Worm (Caenorhabditis elegans) whole organism, L2 larva: ENCODE data around the gene fbxb-108.

Source experiments
- C34F6.9 ChIP-seq: fragments of 150-350 bp; optimal IDR thresholded peaks from 2 replicates; lab custom pipeline; 2014; ENCODE audit warnings: missing biosample characterization, missing genetic modification characterization
- R02D3.7 ChIP-seq: fragments of 150-350 bp; optimal IDR thresholded peaks from 2 replicates; lab custom pipeline; 2014; ENCODE audit warnings: missing biosample characterization, missing genetic modification characterization
- ZK546.5 ChIP-seq: sonication (generic microtip); optimal IDR thresholded peaks from 2 replicates; lab custom pipeline; 2017; ENCODE audit warnings: missing biosample characterization, missing genetic modification characterization
- alr-1 ChIP-seq: fragments of 150-350 bp; optimal IDR thresholded peaks from 2 replicates; lab custom pipeline; 2014; ENCODE audit warnings: missing biosample characterization, missing genetic modification characterization
- aly-2 ChIP-seq: fragments of 150-350 bp; optimal IDR thresholded peaks from 2 replicates; lab custom pipeline; 2014; ENCODE audit warnings: missing biosample characterization, missing genetic modification characterization
- ceh-16 ChIP-seq: fragments of 150-350 bp; optimal IDR thresholded peaks from 2 replicates; lab custom pipeline; 2014; ENCODE audit warnings: missing biosample characterization, missing genetic modification characterization
- dmd-4 ChIP-seq: sonication (generic microtip); optimal IDR thresholded peaks from 2 replicates; lab custom pipeline; 2017; ENCODE audit warnings: missing biosample characterization, missing genetic modification characterization
- elt-1 ChIP-seq: fragments of 150-350 bp; optimal IDR thresholded peaks from 2 replicates; lab custom pipeline; 2014; ENCODE audit warnings: missing biosample characterization, missing genetic modification characterization
- elt-3 ChIP-seq: sonication (generic microtip); optimal IDR thresholded peaks from 2 replicates; lab custom pipeline; 2017; ENCODE audit warnings: missing biosample characterization, missing genetic modification characterization
- gmeb-1 ChIP-seq: fragments of 150-350 bp; optimal IDR thresholded peaks from 2 replicates; lab custom pipeline; 2014; ENCODE audit warnings: missing biosample characterization, missing genetic modification characterization
- lin-11 ChIP-seq: fragments of 150-350 bp; sonication (generic microtip); optimal IDR thresholded peaks from 2 replicates; lab custom pipeline; 2014; ENCODE audit warnings: missing biosample characterization, missing genetic modification characterization, inconsistent platforms, mixed read lengths
- lin-13 ChIP-seq: fragments of 150-350 bp; optimal IDR thresholded peaks from 2 replicates; lab custom pipeline; 2014; ENCODE audit warnings: missing biosample characterization, missing genetic modification reagents, missing genetic modification characterization
- mab-5 ChIP-seq: fragments of 150-350 bp; optimal IDR thresholded peaks from 2 replicates; lab custom pipeline; 2014; ENCODE audit warnings: missing biosample characterization, missing genetic modification characterization
- mbf-1 ChIP-seq: sonication (generic microtip); optimal IDR thresholded peaks from 2 replicates; lab custom pipeline; 2017; ENCODE audit warnings: missing biosample characterization, missing genetic modification characterization
- mdl-1 ChIP-seq, 2 experiments: fragments of 150-350 bp in 1 of 2; sonication (generic microtip) in 1 of 2; optimal IDR thresholded peaks; 2 replicates each; lab custom pipeline; 2017; ENCODE audit warnings: missing biosample characterization in 2 of 2, missing genetic modification characterization in 2 of 2
- nhr-10 ChIP-seq: sonication (generic microtip); optimal IDR thresholded peaks from 2 replicates; lab custom pipeline; 2017; ENCODE audit warnings: missing biosample characterization, missing genetic modification characterization
- nhr-11 ChIP-seq: fragments of 150-350 bp; optimal IDR thresholded peaks from 2 replicates; lab custom pipeline; 2014; ENCODE audit warnings: missing biosample characterization, missing genetic modification characterization
- nhr-12 ChIP-seq: fragments of 150-350 bp; optimal IDR thresholded peaks from 2 replicates; lab custom pipeline; 2014; ENCODE audit warnings: missing biosample characterization, missing genetic modification characterization
- nhr-129 ChIP-seq: fragments of 150-350 bp; optimal IDR thresholded peaks from 2 replicates; lab custom pipeline; 2014; ENCODE audit warnings: missing biosample characterization, missing genetic modification characterization
- nhr-21 ChIP-seq: fragments of 150-350 bp; optimal IDR thresholded peaks from 2 replicates; lab custom pipeline; 2014; ENCODE audit warnings: missing biosample characterization, missing genetic modification characterization
- nhr-237 ChIP-seq: fragments of 150-350 bp; optimal IDR thresholded peaks from 2 replicates; lab custom pipeline; 2014; ENCODE audit warnings: missing biosample characterization, missing genetic modification characterization
- nhr-77 ChIP-seq: fragments of 150-350 bp; optimal IDR thresholded peaks from 2 replicates; lab custom pipeline; 2014; ENCODE audit warnings: missing biosample characterization, missing genetic modification characterization
- peb-1 ChIP-seq: fragments of 150-350 bp; optimal IDR thresholded peaks from 2 replicates; lab custom pipeline; 2014; ENCODE audit warnings: missing biosample characterization, missing genetic modification characterization
- sem-4 ChIP-seq: fragments of 150-350 bp; optimal IDR thresholded peaks from 2 replicates; lab custom pipeline; 2014; ENCODE audit warnings: missing biosample characterization, missing genetic modification reagents, missing genetic modification characterization
- skn-1 ChIP-seq: sonication (generic microtip); optimal IDR thresholded peaks from 2 replicates; lab custom pipeline; 2017; ENCODE audit warnings: missing biosample characterization, missing genetic modification characterization
- sma-3 ChIP-seq: sonication (generic microtip); optimal IDR thresholded peaks from 2 replicates; lab custom pipeline; 2016; ENCODE audit warnings: missing genetic modification reagents, missing genetic modification characterization, missing compliant biosample characterization
- sma-9 ChIP-seq, 2 experiments: fragments of 150-350 bp in 1 of 2; sonication (generic microtip) in 1 of 2; optimal IDR thresholded peaks; 2 replicates each; lab custom pipeline; 2014 to 2016; ENCODE audit warnings: missing genetic modification characterization in 2 of 2, mild to moderate bottlenecking in 1 of 2, missing biosample characterization in 1 of 2, missing compliant biosample characterization in 1 of 2, missing genetic modification reagents in 1 of 2, moderate library complexity in 1 of 2
- unc-39 ChIP-seq: fragments of 150-350 bp; optimal IDR thresholded peaks from 2 replicates; lab custom pipeline; 2014; ENCODE audit warnings: missing biosample characterization, missing genetic modification characterization
- zag-1 ChIP-seq: fragments of 150-350 bp; optimal IDR thresholded peaks from 2 replicates; lab custom pipeline; 2014; ENCODE audit warnings: missing biosample characterization, missing genetic modification characterization
- ztf-11 ChIP-seq: sonication (generic microtip); optimal IDR thresholded peaks from 2 replicates; lab custom pipeline; 2017; ENCODE audit warnings: missing biosample characterization, missing genetic modification characterization
- ztf-4 ChIP-seq: fragments of 150-350 bp; optimal IDR thresholded peaks from 2 replicates; lab custom pipeline; 2014; ENCODE audit warnings: missing biosample characterization, missing genetic modification characterization

Gene fbxb-108

DNA sequence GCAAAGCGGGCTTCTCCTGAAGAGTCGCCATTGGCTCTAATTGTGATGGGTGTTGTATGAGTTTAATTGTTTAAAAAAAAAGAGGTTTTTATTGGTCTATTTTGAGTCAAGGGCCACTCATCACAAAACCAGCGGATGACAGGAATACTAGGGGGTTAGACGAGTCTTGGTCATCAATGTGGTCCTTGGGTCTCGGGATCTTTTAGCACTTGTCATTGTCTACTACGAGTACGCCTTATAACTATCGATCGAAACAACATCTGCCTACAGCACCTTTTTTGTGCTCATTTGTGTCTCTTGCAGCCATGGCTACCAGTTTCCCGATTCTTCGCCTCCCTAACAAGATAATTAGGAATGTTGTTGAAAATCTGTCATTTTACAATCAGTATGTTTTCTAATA is at the start of gene fbxb-108:
Gene fbxb-108, plus strand, starts transcription at position 301 of the 400 bp plus-strand sequence.
- no peak for TF ChIP-seq unc-39 (tag; lab: Kevin White, UChicago)
- TF ChIP-seq nhr-10 (tag; lab: Kevin White, UChicago), result no peak
- no peak for TF ChIP-seq dmd-4
- TF ChIP-seq aly-2 (tag; lab: Kevin White, UChicago), result no peak
- no peak for TF ChIP-seq alr-1 (tag; lab: Kevin White, UChicago)
- TF ChIP-seq peb-1, result no peak
- no peak for TF ChIP-seq nhr-21 (tag; lab: Kevin White, UChicago)
- TF ChIP-seq skn-1 (tag; lab: Kevin White, UChicago), result no peak
- TF ChIP-seq lin-11, result no peak

- TF ChIP-seq lin-13 (GFP tag; lab: Kevin White, UChicago) (no peak), sma-3 (GFP tag; lab: Kevin White, UChicago) (no peak), mab-5 (tag; lab: Kevin White, UChicago) (no peak), ZK546.5 (tag; lab: Kevin White, UChicago) (no peak), nhr-11 (tag; lab: Kevin White, UChicago) (no peak), ztf-11 (tag; lab: Kevin White, UChicago) (no peak), skn-1 (tag; lab: Kevin White, UChicago) (no peak), mbf-1 (tag; lab: Kevin White, UChicago) (no peak), sma-9 (GFP tag; optimal IDR thresholded peaks at IDR 0.05; lab: Kevin White, UChicago) (no peak), sma-9 (tag; optimal IDR thresholded peaks at IDR 0.05; lab: Kevin White, UChicago) (no peak), nhr-77 (tag; lab: Kevin White, UChicago) (no peak), ceh-16 (no peak), aly-2 (tag; lab: Kevin White, UChicago) (no peak), nhr-129 (tag; lab: Kevin White, UChicago) (no peak), gmeb-1 (tag; lab: Kevin White, UChicago) (no peak), nhr-12 (tag; lab: Kevin White, UChicago) (no peak), mdl-1 (tag; optimal IDR thresholded peaks at IDR 0.05; lab: Kevin White, UChicago) (no peak), elt-1 (tag; lab: Kevin White, UChicago) (no peak)
These were observed 47.4 kb upstream of the fbxb-108 start, which contains the start of gene T05A8.3 for ce11 chrII:2717335-2717734. TSS of gene T05A8.3 (minus strand) at chrII:2717435.

- TF ChIP-seq zag-1, result no peak
These were observed 45.6 kb upstream of the fbxb-108 start for ce11 chrII:2719212-2719611.

- no peak for TF ChIP-seq sem-4 (tag; lab: Kevin White, UChicago)
These were observed 42.8 kb upstream of the fbxb-108 start for ce11 chrII:2721992-2722391.

ce11 chrII:2725561-2725960 is 39.2 kb upstream of the fbxb-108 start, which contains the start of the genes T05A8.11 and nep-2:
TSS of gene T05A8.11 (minus strand) at chrII:2725661.
TSS of gene nep-2 (minus strand) at chrII:2725752.
- TF ChIP-seq nhr-237 (tag; lab: Kevin White, UChicago) (no peak), ztf-11 (tag; lab: Kevin White, UChicago) (no peak)

DNA sequence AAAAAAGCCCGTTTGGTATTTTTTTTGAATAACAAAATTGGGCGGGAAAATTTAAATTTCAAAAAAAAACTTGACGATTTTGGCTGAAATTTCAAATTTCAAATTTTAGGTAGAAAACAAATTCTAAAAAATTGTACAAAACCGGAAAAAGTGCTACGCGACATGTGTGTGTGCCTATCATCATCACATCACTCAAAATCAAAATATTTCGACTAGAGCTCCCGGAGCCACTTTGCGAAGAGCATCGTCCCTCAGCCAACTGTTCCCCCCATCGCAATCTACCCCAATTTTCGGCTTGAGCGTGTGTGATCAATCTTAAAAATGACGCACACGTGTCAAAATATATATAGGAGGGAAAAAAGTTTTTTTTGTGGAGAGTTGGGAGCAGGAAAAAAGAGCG is 38.0 kb upstream of the fbxb-108 start:
- TF ChIP-seq C34F6.9, result peak; percentile 1
- no peak for TF ChIP-seq elt-3 (tag; lab: Kevin White, UChicago)

ce11 chrII:2730647-2731046 is 34.1 kb upstream of the fbxb-108 start:
- no peak for TF ChIP-seq elt-3 (tag; lab: Kevin White, UChicago)
- TF ChIP-seq, all 48 proteins: peak for 0

ce11 chrII:2734266-2734665 is 30.5 kb upstream of the fbxb-108 start:
- TF ChIP-seq R02D3.7 (no peak), ztf-4 (tag; lab: Kevin White, UChicago) (no peak), nhr-12 (tag; lab: Kevin White, UChicago) (no peak)
